Worm (Caenorhabditis elegans): ENCODE results near the gene gly-9.
A peak's percentile ranks its signal among the peaks of the same experiment; 100 is the strongest.

Gene gly-9

ce11 chrIII:11244338-11244737 is 46.0 kb downstream of the gly-9 start:
- TF ChIP-seq ceh-9 (tag; optimal IDR thresholded peaks at IDR 0.05) (no peak), elt-2 (tag; optimal IDR thresholded peaks at IDR 0.05) (no peak), ceh-6 (GFP tag; optimal IDR thresholded peaks at IDR 0.05) (no peak), pat-9 (tag; optimal IDR thresholded peaks at IDR 0.05) (no peak), unc-86 (tag; optimal IDR thresholded peaks at IDR 0.05) (no peak), npax-4 (tag; optimal IDR thresholded peaks at IDR 0.05) (no peak)

- TF ChIP-seq ets-4 (tag; optimal IDR thresholded peaks at IDR 0.05) (no peak), zip-5 (tag; optimal IDR thresholded peaks at IDR 0.05) (no peak), hlh-30 (tag; optimal IDR thresholded peaks at IDR 0.05; ENCODE audit: insufficient read depth) (peak; percentile 46), ceh-24 (tag; optimal IDR thresholded peaks at IDR 0.05) (no peak), F13H6.1 (tag; optimal IDR thresholded peaks at IDR 0.05) (no peak), hlh-13 (GFP tag; optimal IDR thresholded peaks at IDR 0.05) (no peak), nhr-11 (tag; optimal IDR thresholded peaks at IDR 0.05) (no peak), ahr-1 (tag; optimal IDR thresholded peaks at IDR 0.05) (no peak), Y22D7AL.16 (tag; optimal IDR thresholded peaks at IDR 0.05) (no peak), pros-1 (tag; optimal IDR thresholded peaks at IDR 0.05) (no peak), ceh-31 (tag; optimal IDR thresholded peaks at IDR 0.05) (peak; percentile 76), lim-6 (tag; optimal IDR thresholded peaks at IDR 0.05) (no peak), mec-3 (tag; optimal IDR thresholded peaks at IDR 0.05; ENCODE audit: borderline replicate concordance) (no peak), fax-1 (tag; optimal IDR thresholded peaks at IDR 0.05) (no peak), K02D7.2 (tag; optimal IDR thresholded peaks at IDR 0.05) (no peak), ceh-22 (tag; optimal IDR thresholded peaks at IDR 0.05) (no peak), ceh-6 (GFP tag; optimal IDR thresholded peaks at IDR 0.05) (no peak), sdc-2 (tag; optimal IDR thresholded peaks at IDR 0.05) (no peak), pax-1 (tag; optimal IDR thresholded peaks at IDR 0.05) (peak; percentile 38), unc-42 (tag; optimal IDR thresholded peaks at IDR 0.05) (peak; percentile 27), nhr-232 (tag; optimal IDR thresholded peaks at IDR 0.05) (no peak), dve-1 (tag; optimal IDR thresholded peaks at IDR 0.05) (peak; percentile 61), nfya-1 (tag; optimal IDR thresholded peaks at IDR 0.05) (peak; percentile 82), ttx-3 (tag; optimal IDR thresholded peaks at IDR 0.05) (no peak), tbx-7 (tag; optimal IDR thresholded peaks at IDR 0.05) (no peak), ceh-2 (tag; optimal IDR thresholded peaks at IDR 0.05) (no peak), ref-2 (tag; optimal IDR thresholded peaks at IDR 0.05) (no peak), fkh-6 (tag; optimal IDR thresholded peaks at IDR 0.05) (no peak), sox-4 (tag; optimal IDR thresholded peaks at IDR 0.05) (no peak), ceh-48 (tag; optimal IDR thresholded peaks at IDR 0.05) (no peak), unc-3 (GFP tag; conservative IDR thresholded peaks at IDR 0.05) (no peak), unc-3 (tag; optimal IDR thresholded peaks at IDR 0.05) (no peak), elt-2 (tag; optimal IDR thresholded peaks at IDR 0.05) (no peak), pha-2 (tag; optimal IDR thresholded peaks at IDR 0.05) (no peak), ceh-34 (tag; optimal IDR thresholded peaks at IDR 0.05) (peak; percentile 37), lin-11 (tag; optimal IDR thresholded peaks at IDR 0.05) (no peak), eyg-1 (tag; optimal IDR thresholded peaks at IDR 0.05) (no peak), fkh-10 (GFP tag; optimal IDR thresholded peaks at IDR 0.05) (no peak), ceh-9 (tag; optimal IDR thresholded peaks at IDR 0.05) (no peak), elt-4 (tag; optimal IDR thresholded peaks at IDR 0.05) (no peak), che-1 (tag; optimal IDR thresholded peaks at IDR 0.05) (no peak), ama-1 (optimal IDR thresholded peaks at IDR 0.05) (no peak), rnt-1 (tag; optimal IDR thresholded peaks at IDR 0.05) (peak; percentile 60), C08G9.2 (tag; optimal IDR thresholded peaks at IDR 0.05) (no peak), dmd-4 (tag; optimal IDR thresholded peaks at IDR 0.05; ENCODE audit: borderline replicate concordance) (no peak), pqm-1 (tag; optimal IDR thresholded peaks at IDR 0.05) (no peak), unc-55 (GFP tag; optimal IDR thresholded peaks at IDR 0.05) (peak; percentile 81), ceh-30 (tag; optimal IDR thresholded peaks at IDR 0.05) (no peak), ceh-18 (tag; optimal IDR thresholded peaks at IDR 0.05) (peak; percentile 76), unc-86 (tag; optimal IDR thresholded peaks at IDR 0.05) (no peak)
Observed at ce11 chrIII:11243421-11243820, 47.0 kb downstream of the gly-9 start.
